Fruit fly (Drosophila melanogaster): ENCODE results near the gene OdsH.

Gene OdsH

dm6 chrX:17782058-17782457 is 8.8 kb upstream of the OdsH start (continued):
- 0 out of 2 replicates have a peak, but pooled peaks have one; percentile 11 for TF ChIP-seq esg (GFP tag; conservative IDR thresholded peaks at IDR 0.05)
- peak; percentile 44 for TF ChIP-seq CG15696 (tag; optimal IDR thresholded peaks at IDR 0.05)
- TF ChIP-seq CG6854 (GFP tag; optimal IDR thresholded peaks at IDR 0.05), result no peak
- no peak for TF ChIP-seq insv (GFP tag; optimal IDR thresholded peaks at IDR 0.05)
- TF ChIP-seq Med (GFP tag), result peak; percentile 37
- TF ChIP-seq da (GFP tag; optimal IDR thresholded peaks at IDR 0.05), result no peak
- TF ChIP-seq hbn (GFP tag; IDR thresholded peaks at IDR 0.05; ENCODE audit: partially characterized antibody), result no peak
- peak; percentile 50 for TF ChIP-seq Ssrp (tag; optimal IDR thresholded peaks at IDR 0.05)
- TF ChIP-seq CG32772 (GFP tag; IDR thresholded peaks at IDR 0.05), result no peak
- no peak for TF ChIP-seq usp (GFP tag; optimal IDR thresholded peaks at IDR 0.05)
- no peak for TF ChIP-seq CHES-1-like (GFP tag; optimal IDR thresholded peaks at IDR 0.05)
- no peak for TF ChIP-seq Ptx1 (GFP tag; IDR thresholded peaks at IDR 0.05)
- no peak for TF ChIP-seq br (optimal IDR thresholded peaks at IDR 0.05)
- TF ChIP-seq CG13775 (GFP tag; optimal IDR thresholded peaks at IDR 0.05), result peak; percentile 4
- TF ChIP-seq C15 (GFP tag; IDR thresholded peaks at IDR 0.05), result no peak
- peak; percentile 8 for TF ChIP-seq Chrac-16 (GFP tag; optimal IDR thresholded peaks at IDR 0.05)
- TF ChIP-seq jing (GFP tag; optimal IDR thresholded peaks at IDR 0.05), result no peak
- TF ChIP-seq CG14710 (tag; optimal IDR thresholded peaks at IDR 0.05), result peak; percentile 41
- TF ChIP-seq CG7987 (GFP tag; optimal IDR thresholded peaks at IDR 0.05), result no peak
- peak; percentile 60 for TF ChIP-seq Nf-YC (tag; optimal IDR thresholded peaks at IDR 0.05)
- TF ChIP-seq bcd (GFP tag; optimal IDR thresholded peaks at IDR 0.05), result peak; percentile 8
- TF ChIP-seq sna (GFP tag; IDR thresholded peaks at IDR 0.05; ENCODE audit: partially characterized antibody), result no peak
- no peak for TF ChIP-seq cas (GFP tag; IDR thresholded peaks at IDR 0.05)
- TF ChIP-seq CG4707 (GFP tag; optimal IDR thresholded peaks at IDR 0.05), result no peak
- peak; percentile 69 for TF ChIP-seq CG31441 (GFP tag; IDR thresholded peaks at IDR 0.05)
- no peak for TF ChIP-seq CG13287 (GFP tag; IDR thresholded peaks at IDR 0.05; ENCODE audit: partially characterized antibody)
- peak; percentile 49 for TF ChIP-seq CG8924 (tag; optimal IDR thresholded peaks at IDR 0.05)
- peak; percentile 22 for TF ChIP-seq fd96Cb (tag; optimal IDR thresholded peaks at IDR 0.05)
- no peak for TF ChIP-seq B-H1 (GFP tag; IDR thresholded peaks at IDR 0.05)
- TF ChIP-seq disco-r (GFP tag; optimal IDR thresholded peaks at IDR 0.05), result no peak
- no peak for TF ChIP-seq CG8089 (GFP tag; optimal IDR thresholded peaks at IDR 0.05)
- no peak for TF ChIP-seq so (GFP tag; IDR thresholded peaks at IDR 0.05)
- no peak for TF ChIP-seq CG12236 (GFP tag; optimal IDR thresholded peaks at IDR 0.05)
- no peak for TF ChIP-seq lbe (GFP tag; optimal IDR thresholded peaks at IDR 0.05)
- no peak for TF ChIP-seq sr (GFP tag; IDR thresholded peaks at IDR 0.05)
- no peak for TF ChIP-seq abd-A (tag; optimal IDR thresholded peaks at IDR 0.05)
- no peak for TF ChIP-seq Side (GFP tag; optimal IDR thresholded peaks at IDR 0.05)
- TF ChIP-seq Hsf (GFP tag; optimal IDR thresholded peaks at IDR 0.05), result no peak
- TF ChIP-seq CG12219 (GFP tag; optimal IDR thresholded peaks at IDR 0.05), result peak; percentile 16
- TF ChIP-seq stwl (tag; optimal IDR thresholded peaks at IDR 0.05), result no peak
- TF ChIP-seq CG33557 (GFP tag; optimal IDR thresholded peaks at IDR 0.05), result peak; percentile 48
- peak; percentile 70 for TF ChIP-seq CG10979 (tag; optimal IDR thresholded peaks at IDR 0.05)
- no peak for TF ChIP-seq jumu (GFP tag; optimal IDR thresholded peaks at IDR 0.05)
- TF ChIP-seq CG18476 (GFP tag; optimal IDR thresholded peaks at IDR 0.05), result no peak
- peak in 1 of 2 experiments; percentile 76 for TF ChIP-seq bsh (GFP tag; optimal IDR thresholded peaks at IDR 0.05)
- no peak for TF ChIP-seq Dll (GFP tag; IDR thresholded peaks at IDR 0.05; ENCODE audit: partially characterized antibody)
- TF ChIP-seq sens-2 (GFP tag; IDR thresholded peaks at IDR 0.05), result no peak
- no peak for TF ChIP-seq prd (optimal IDR thresholded peaks at IDR 0.05)
- TF ChIP-seq prd (GFP tag; IDR thresholded peaks at IDR 0.05), result no peak
- TF ChIP-seq knrl (GFP tag; IDR thresholded peaks at IDR 0.05; ENCODE audit: partially characterized antibody), result no peak
- TF ChIP-seq D19A (tag; optimal IDR thresholded peaks at IDR 0.05), result peak; percentile 43
- TF ChIP-seq CG15479 (GFP tag; optimal IDR thresholded peaks at IDR 0.05), result no peak
